Fruit fly (Drosophila melanogaster) whole organism, embryonic: ENCODE measurements around the gene CG5326.

Experiments used
- Atf-2 ChIP-seq: fragments of 200-800 bp; sonication (Bioruptor generic); optimal IDR thresholded peaks from 2 replicates; lab custom pipeline; 2016; ENCODE audit warnings: missing biosample characterization, missing genetic modification characterization
- Awh ChIP-seq: fragments of 200-800 bp; sonication (Bioruptor generic); IDR thresholded peaks from 2 replicates; pipeline ENCODE4, ENCODE4 v1.3.6; 2022; ENCODE audit warnings: missing biosample characterization, missing genetic modification characterization
- CG10565 ChIP-seq: fragments of 200-800 bp; sonication (Bioruptor generic); optimal IDR thresholded peaks from 3 replicates; lab custom pipeline; 2016; ENCODE audit warnings: missing biosample characterization, mild to moderate bottlenecking, missing genetic modification characterization
- CG12659 ChIP-seq: fragments of 200-800 bp; sonication (Bioruptor generic); optimal IDR thresholded peaks from 3 replicates; lab custom pipeline; 2017; ENCODE audit warnings: mild to moderate bottlenecking, missing biosample characterization, missing genetic modification reagents, missing genetic modification characterization
- CG15601 ChIP-seq: fragments of 200-800 bp; sonication (Bioruptor generic); optimal IDR thresholded peaks from 3 replicates; lab custom pipeline; 2019; ENCODE audit warnings: missing biosample characterization, mild to moderate bottlenecking, missing genetic modification characterization, moderate library complexity
- CG17612 ChIP-seq: fragments of 200-800 bp; sonication (Bioruptor generic); IDR thresholded peaks from 2 replicates; pipeline ENCODE4 v1.3.6; 2022; ENCODE audit warnings: missing biosample characterization, missing genetic modification characterization
- CG30020 ChIP-seq: fragments of 200-800 bp; optimal IDR thresholded peaks from 2 replicates; lab custom pipeline; 2019; ENCODE audit warnings: missing biosample characterization, mild to moderate bottlenecking, missing genetic modification characterization, moderate library complexity
- CTCF ChIP-seq: fragments of 200-800 bp; sonication (Bioruptor generic); optimal IDR thresholded peaks from 2 replicates; lab custom pipeline; 2017; ENCODE audit warnings: missing biosample characterization, mild to moderate bottlenecking, missing genetic modification characterization, moderate library complexity
- Spps ChIP-seq: fragments of 200-800 bp; sonication (Bioruptor generic); optimal IDR thresholded peaks from 2 replicates; lab custom pipeline; 2018; ENCODE audit warnings: missing biosample characterization, mild to moderate bottlenecking, missing genetic modification characterization
- eyg ChIP-seq: fragments of 200-800 bp; sonication (Bioruptor generic); optimal IDR thresholded peaks from 3 replicates; lab custom pipeline; 2016; ENCODE audit warnings: missing biosample characterization, missing genetic modification characterization
- h ChIP-seq: fragments of >200 bp; optimal IDR thresholded peaks from 2 replicates; lab custom pipeline; 2017

dm6 chr3R:22520481-22520880 is 19.2 kb downstream of the CG5326 start:
- TF ChIP-seq Awh, result no peak
- TF ChIP-seq Atf-2 (GFP tag; lab: Kevin White, UChicago), result no peak
- TF ChIP-seq CG10565, result no peak
- TF ChIP-seq CG17612 (GFP tag; lab: Robert Waterston, UW), result no peak
- no peak for TF ChIP-seq h (lab: Kevin White, UChicago)
- TF ChIP-seq Spps (tag; lab: Kevin White, UChicago), result no peak
- TF ChIP-seq CG12659 (GFP tag; lab: Kevin White, UChicago), result no peak
- TF ChIP-seq CTCF (GFP tag; lab: Kevin White, UChicago), result no peak
- no peak for TF ChIP-seq CG30020
- TF ChIP-seq eyg, result no peak
- no peak for TF ChIP-seq CG15601
